Fruit fly (Drosophila melanogaster) whole organism, embryonic: ENCODE data around the gene COX7AL2.
A peak's percentile ranks its signal among the peaks of the same experiment; 100 is the strongest.

Source experiments
- Aef1 ChIP-seq: fragments of 200-800 bp; sonication (Bioruptor generic); IDR thresholded peaks from 3 replicates; pipeline ENCODE4 v1.3.6; 2022; ENCODE audit warnings: missing biosample characterization, missing genetic modification characterization
- CG13624 ChIP-seq: fragments of 200-800 bp; sonication (Bioruptor generic); optimal IDR thresholded peaks from 2 replicates; lab custom pipeline; 2016; ENCODE audit warnings: missing biosample characterization, missing genetic modification characterization
- CG17359 ChIP-seq: fragments of 200-800 bp; sonication (Bioruptor generic); optimal IDR thresholded peaks from 3 replicates; lab custom pipeline; 2018; ENCODE audit warnings: missing biosample characterization, mild to moderate bottlenecking, missing genetic modification characterization, moderate library complexity
- CG1792 ChIP-seq: fragments of 200-800 bp; sonication (Bioruptor generic); optimal IDR thresholded peaks from 2 replicates; lab custom pipeline; 2016; ENCODE audit warnings: missing biosample characterization, missing genetic modification characterization
- CG18476 ChIP-seq: fragments of 200-800 bp; sonication (Bioruptor generic); optimal IDR thresholded peaks from 2 replicates; lab custom pipeline; 2016; ENCODE audit warnings: missing biosample characterization, mild to moderate bottlenecking, missing genetic modification characterization
- CG18619 ChIP-seq: fragments of 200-800 bp; sonication (Bioruptor generic); optimal IDR thresholded peaks from 3 replicates; lab custom pipeline; 2017; ENCODE audit warnings: missing biosample characterization, mild to moderate bottlenecking, missing genetic modification characterization
- CG2875 ChIP-seq: fragments of 200-800 bp; sonication (Bioruptor generic); optimal IDR thresholded peaks from 2 replicates; lab custom pipeline; 2017; ENCODE audit warnings: missing biosample characterization, mild to moderate bottlenecking, missing genetic modification characterization, missing genetic modification reagents
- CG3163 ChIP-seq: fragments of 200-800 bp; sonication (Bioruptor generic); optimal IDR thresholded peaks from 3 replicates; lab custom pipeline; 2016; ENCODE audit warnings: missing biosample characterization, missing genetic modification characterization
- CG4424 ChIP-seq: fragments of 200-800 bp; sonication (Bioruptor generic); optimal IDR thresholded peaks from 3 replicates; lab custom pipeline; 2016; ENCODE audit warnings: missing biosample characterization, missing genetic modification characterization
- CG4730 ChIP-seq: fragments of 200-800 bp; sonication (Bioruptor generic); IDR thresholded peaks from 2 replicates; pipeline ENCODE4 v1.3.6; 2022; ENCODE audit warnings: missing biosample characterization, missing genetic modification characterization
- CG6791 ChIP-seq: fragments of 200-800 bp; sonication (Bioruptor generic); IDR thresholded peaks from 3 replicates; pipeline ENCODE4 v1.3.6; 2022; ENCODE audit warnings: missing biosample characterization, missing genetic modification characterization; ENCODE audit not compliant: partially characterized antibody
- CG6813 ChIP-seq: fragments of 200-800 bp; sonication (Bioruptor generic); optimal IDR thresholded peaks from 2 replicates; lab custom pipeline; 2017; ENCODE audit warnings: missing biosample characterization, missing genetic modification characterization, mild to moderate bottlenecking, moderate library complexity, missing genetic modification reagents
- CG6854 ChIP-seq: fragments of 200-800 bp; sonication (Bioruptor generic); optimal IDR thresholded peaks from 3 replicates; lab custom pipeline; 2017; ENCODE audit warnings: missing biosample characterization, mild to moderate bottlenecking, missing genetic modification characterization
- CG7963 ChIP-seq: fragments of 200-800 bp; sonication (Bioruptor generic); IDR thresholded peaks from 3 replicates; pipeline ENCODE4 v1.3.6; 2022; ENCODE audit warnings: missing biosample characterization, missing genetic modification characterization; ENCODE audit not compliant: partially characterized antibody
- CG8359 ChIP-seq: fragments of 200-800 bp; sonication (Bioruptor generic); optimal IDR thresholded peaks from 2 replicates; lab custom pipeline; 2017; ENCODE audit warnings: missing biosample characterization, mild to moderate bottlenecking, missing genetic modification characterization, borderline replicate concordance
- CG9797 ChIP-seq: fragments of 200-800 bp; sonication (Bioruptor generic); optimal IDR thresholded peaks from 3 replicates; lab custom pipeline; 2018; ENCODE audit warnings: missing biosample characterization, mild to moderate bottlenecking, missing genetic modification characterization
- Dbx ChIP-seq: fragments of 200-800 bp; sonication (Bioruptor generic); IDR thresholded peaks from 3 replicates; pipeline ENCODE4 v1.3.6; 2022; ENCODE audit warnings: missing biosample characterization, missing genetic modification characterization
- ERR ChIP-seq: fragments of 200-800 bp; sonication (Bioruptor generic); optimal IDR thresholded peaks from 2 replicates; lab custom pipeline; 2016; ENCODE audit warnings: missing biosample characterization, missing genetic modification characterization
- Elba2 ChIP-seq: fragments of 200-800 bp; sonication (Bioruptor generic); optimal IDR thresholded peaks from 3 replicates; lab custom pipeline; 2016; ENCODE audit warnings: missing biosample characterization, missing genetic modification characterization
- Hmr ChIP-seq: fragments of 200-800 bp; sonication (Bioruptor generic); optimal IDR thresholded peaks from 3 replicates; lab custom pipeline; 2017; ENCODE audit warnings: mild to moderate bottlenecking, missing biosample characterization, missing genetic modification reagents, missing genetic modification characterization
- Hr78 ChIP-seq, 2 experiments: fragments of 200-800 bp in 1 of 2; fragments of >200 bp in 1 of 2; sonication (Bioruptor generic) in 1 of 2; optimal IDR thresholded peaks; 2 replicates each; lab custom pipeline; 2017 to 2019; ENCODE audit warnings: missing biosample characterization in 2 of 2, missing genetic modification characterization in 2 of 2, mild to moderate bottlenecking in 1 of 2, moderate library complexity in 1 of 2
- NFAT ChIP-seq: fragments of 200-800 bp; sonication (Bioruptor generic); IDR thresholded peaks from 2 replicates; pipeline ENCODE4 v1.3.6; 2022; ENCODE audit warnings: missing biosample characterization, missing genetic modification characterization
- Neu2 ChIP-seq: fragments of 200-800 bp; sonication (Bioruptor generic); optimal IDR thresholded peaks from 3 replicates; lab custom pipeline; 2016; ENCODE audit warnings: missing biosample characterization, missing genetic modification characterization, borderline replicate concordance
- Opbp ChIP-seq: fragments of 200-800 bp; sonication (Bioruptor generic); IDR thresholded peaks from 3 replicates; pipeline ENCODE4 v1.3.6; 2022; ENCODE audit warnings: missing biosample characterization, missing genetic modification characterization; ENCODE audit not compliant: partially characterized antibody
- Ptx1 ChIP-seq: fragments of 200-800 bp; sonication (Bioruptor generic); IDR thresholded peaks from 2 replicates; pipeline ENCODE4 v1.3.6; 2022; ENCODE audit warnings: missing biosample characterization, missing genetic modification characterization
- Sox100B ChIP-seq: fragments of 200-800 bp; sonication (Bioruptor generic); optimal IDR thresholded peaks from 3 replicates; lab custom pipeline; 2018; ENCODE audit warnings: missing biosample characterization, mild to moderate bottlenecking, missing genetic modification characterization
- Sox102F ChIP-seq: fragments of 200-800 bp; sonication (Bioruptor generic); optimal IDR thresholded peaks from 2 replicates; lab custom pipeline; 2018; ENCODE audit warnings: missing biosample characterization, mild to moderate bottlenecking, missing genetic modification characterization, moderate library complexity
- ab ChIP-seq: fragments of 200-800 bp; sonication (Bioruptor generic); optimal IDR thresholded peaks from 2 replicates; lab custom pipeline; 2016; ENCODE audit warnings: missing biosample characterization, missing genetic modification characterization
- amos ChIP-seq: fragments of 200-800 bp; sonication (Bioruptor generic); IDR thresholded peaks from 2 replicates; pipeline ENCODE4 v1.3.6; 2022; ENCODE audit warnings: missing biosample characterization, missing genetic modification characterization; ENCODE audit not compliant: partially characterized antibody
- bbx ChIP-seq: fragments of 200-800 bp; sonication (Bioruptor generic); IDR thresholded peaks from 2 replicates; pipeline ENCODE4 v1.3.6; 2022; ENCODE audit warnings: missing biosample characterization, missing genetic modification characterization; ENCODE audit not compliant: partially characterized antibody
- bowl ChIP-seq: fragments of 200-800 bp; sonication (Bioruptor generic); IDR thresholded peaks from 2 replicates; pipeline ENCODE4 v1.3.6; 2022; ENCODE audit warnings: missing biosample characterization, missing genetic modification characterization
- chn ChIP-seq: fragments of 200-800 bp; sonication (Bioruptor generic); optimal IDR thresholded peaks from 2 replicates; lab custom pipeline; 2016; ENCODE audit warnings: missing biosample characterization, missing genetic modification characterization
- da ChIP-seq: fragments of 200-800 bp; sonication (Bioruptor generic); optimal IDR thresholded peaks from 2 replicates; lab custom pipeline; 2016; ENCODE audit warnings: missing biosample characterization, missing genetic modification characterization
- ewg ChIP-seq: fragments of 200-800 bp; sonication (Bioruptor generic); optimal IDR thresholded peaks from 3 replicates; lab custom pipeline; 2017; ENCODE audit warnings: mild to moderate bottlenecking, missing biosample characterization, missing genetic modification reagents, missing genetic modification characterization
- gsb ChIP-seq: fragments of 200-800 bp; sonication (Bioruptor generic); IDR thresholded peaks from 2 replicates; pipeline ENCODE4 v1.3.6; 2022; ENCODE audit warnings: missing biosample characterization, missing genetic modification characterization
- insv ChIP-seq, 2 experiments: fragments of 200-800 bp; sonication (Bioruptor generic); optimal IDR thresholded peaks; 3 replicates each; lab custom pipeline; 2016 to 2018; ENCODE audit warnings: missing biosample characterization in 2 of 2, missing genetic modification characterization in 2 of 2
- mam ChIP-seq: fragments of 200-800 bp; sonication (Bioruptor generic); optimal IDR thresholded peaks from 3 replicates; lab custom pipeline; 2016; ENCODE audit warnings: missing biosample characterization, missing genetic modification characterization
- nerfin-1 ChIP-seq: fragments of 200-800 bp; sonication (Bioruptor generic); optimal IDR thresholded peaks from 3 replicates; lab custom pipeline; 2019; ENCODE audit warnings: missing biosample characterization, mild to moderate bottlenecking, missing genetic modification characterization, moderate library complexity
- pho ChIP-seq: fragments of 200-800 bp; sonication (Bioruptor generic); optimal IDR thresholded peaks from 2 replicates; lab custom pipeline; 2016; ENCODE audit warnings: missing biosample characterization, missing genetic modification characterization
- pita ChIP-seq: fragments of 200-800 bp; sonication (Bioruptor generic); optimal IDR thresholded peaks from 2 replicates; lab custom pipeline; 2017; ENCODE audit warnings: missing biosample characterization, mild to moderate bottlenecking, missing genetic modification characterization
- pum ChIP-seq: fragments of 200-800 bp; sonication (Bioruptor generic); optimal IDR thresholded peaks from 2 replicates; lab custom pipeline; 2016; ENCODE audit warnings: missing biosample characterization, missing genetic modification characterization
- sens-2 ChIP-seq: fragments of 200-800 bp; sonication (Bioruptor generic); IDR thresholded peaks from 2 replicates; pipeline ENCODE4 v1.3.6; 2022; ENCODE audit warnings: missing biosample characterization, missing genetic modification characterization
- slbo ChIP-seq: fragments of 200-800 bp; sonication (Bioruptor generic); IDR thresholded peaks from 2 replicates; pipeline ENCODE4 v1.3.6; 2022; ENCODE audit warnings: missing biosample characterization, missing genetic modification characterization
- tio ChIP-seq: fragments of 200-800 bp; sonication (Bioruptor generic); optimal IDR thresholded peaks from 2 replicates; lab custom pipeline; 2017; ENCODE audit warnings: missing biosample characterization, missing genetic modification characterization, inconsistent platforms
- trh ChIP-seq: fragments of 200-800 bp; sonication (Bioruptor generic); optimal IDR thresholded peaks from 2 replicates; lab custom pipeline; 2016; ENCODE audit warnings: missing biosample characterization, missing genetic modification characterization
- ttk ChIP-seq: fragments of 200-800 bp; sonication (Bioruptor generic); IDR thresholded peaks from 2 replicates; pipeline ENCODE4 v2.1.2; 2022; ENCODE audit warnings: missing biosample characterization, missing genetic modification characterization
- vvl ChIP-seq: fragments of 200-800 bp; sonication (Bioruptor generic); IDR thresholded peaks from 2 replicates; pipeline ENCODE4 v1.3.6; 2022; ENCODE audit warnings: missing biosample characterization, missing genetic modification characterization
- zfh2 ChIP-seq: fragments of 200-800 bp; sonication (Bioruptor generic); optimal IDR thresholded peaks from 2 replicates; lab custom pipeline; 2016; ENCODE audit warnings: missing biosample characterization, missing genetic modification characterization

Gene COX7AL2

dm6 chr2L:2226259-2227121 is 28.8 kb upstream of the COX7AL2 start, which contains the start of the genes CG15387 and sau (continued):
- TF ChIP-seq Dbx (GFP tag; lab: Robert Waterston, UW) (peak; percentile 84), tio (GFP tag; lab: Kevin White, UChicago) (peak; percentile 81), CG18619 (peak; percentile 78), Ptx1 (GFP tag; lab: Robert Waterston, UW) (peak; percentile 84), CG4424 (GFP tag; lab: Kevin White, UChicago) (peak; percentile 90), pum (peak; percentile 93), da (GFP tag; lab: Kevin White, UChicago) (peak; percentile 65), Sox100B (GFP tag; lab: Kevin White, UChicago) (peak; percentile 88), CG9797 (GFP tag; lab: Kevin White, UChicago) (no peak), mam (peak; percentile 95), pho (GFP tag; lab: Kevin White, UChicago) (peak; percentile 88), sens-2 (GFP tag; lab: Robert Waterston, UW) (no peak), nerfin-1 (tag; lab: Kevin White, UChicago) (peak; percentile 83), Aef1 (GFP tag; lab: Robert Waterston, UW) (peak; percentile 79), CG2875 (GFP tag; lab: Kevin White, UChicago) (peak; percentile 58), Sox102F (GFP tag; lab: Kevin White, UChicago) (peak; percentile 86), chn (GFP tag; lab: Kevin White, UChicago) (peak; percentile 93), CG3163 (GFP tag; lab: Kevin White, UChicago) (peak; percentile 79), trh (GFP tag; lab: Kevin White, UChicago) (peak; percentile 41), Opbp (GFP tag; lab: Robert Waterston, UW) (peak; percentile 82), slbo (peak; percentile 89), CG18476 (peak; percentile 89), CG8359 (GFP tag; lab: Kevin White, UChicago) (peak; percentile 41), CG4730 (GFP tag; lab: Robert Waterston, UW) (peak; percentile 66), insv (GFP tag; optimal IDR thresholded peaks at IDR 0.05; lab: Kevin White, UChicago) (peak in 1 of 2 experiments; percentile 63), gsb (peak; percentile 66), bowl (GFP tag; lab: Robert Waterston, UW) (no peak), Hr78 (GFP tag; optimal IDR thresholded peaks at IDR 0.05; lab: Kevin White, UChicago) (peak in 1 of 2 experiments; percentile 51), ab (no peak), CG13624 (GFP tag; lab: Kevin White, UChicago) (peak; percentile 92), CG6854 (GFP tag; lab: Kevin White, UChicago) (peak; percentile 70), ERR (GFP tag; lab: Kevin White, UChicago) (peak; percentile 80), vvl (GFP tag; lab: Robert Waterston, UW) (peak; percentile 88), NFAT (GFP tag; lab: Robert Waterston, UW) (no peak; the same call in none of the 2 replicates), pita (GFP tag; lab: Kevin White, UChicago) (no peak), amos (GFP tag; lab: Robert Waterston, UW) (peak; percentile 85), CG17359 (tag; lab: Kevin White, UChicago) (peak; percentile 84), bbx (GFP tag; lab: Robert Waterston, UW) (peak; percentile 86), CG6813 (GFP tag; lab: Kevin White, UChicago) (peak; percentile 58), ttk (GFP tag; lab: Robert Waterston, UW) (peak; percentile 80), zfh2 (GFP tag; lab: Kevin White, UChicago) (peak; percentile 93), Neu2 (GFP tag; lab: Kevin White, UChicago) (no peak), ewg (GFP tag; lab: Kevin White, UChicago) (peak; percentile 84), CG7963 (GFP tag; lab: Robert Waterston, UW) (peak; percentile 77; the same call in 2 of the 3 replicates), CG6791 (GFP tag; lab: Robert Waterston, UW) (peak; percentile 84), Elba2 (peak; percentile 51), Hmr (GFP tag; lab: Kevin White, UChicago) (peak; percentile 89), CG1792 (GFP tag; lab: Kevin White, UChicago) (peak; percentile 77)
